Worm (Caenorhabditis elegans) whole organism, early embryonic: ENCODE data around the gene C01G6.4.

Source experiments
- F13C5.2 ChIP-seq: sonication (generic microtip); optimal IDR thresholded peaks from 2 replicates; lab custom pipeline; 2017; ENCODE audit warnings: mild to moderate bottlenecking, missing genetic modification characterization, inconsistent platforms, missing compliant biosample characterization
- aly-1 ChIP-seq: sonication (generic microtip); optimal IDR thresholded peaks from 2 replicates; lab custom pipeline; 2016; ENCODE audit warnings: missing genetic modification characterization, missing compliant biosample characterization
- ama-1 ChIP-seq: fragments of 150-350 bp; optimal IDR thresholded peaks from 2 replicates; lab custom pipeline; 2014
- ceh-13 ChIP-seq: fragments of 200-800 bp; sonication (Bioruptor generic); optimal IDR thresholded peaks from 2 replicates; lab custom pipeline; 2018; ENCODE audit warnings: mild to moderate bottlenecking, missing genetic modification characterization, missing compliant biosample characterization
- ceh-36 ChIP-seq: sonication (generic microtip); optimal IDR thresholded peaks from 2 replicates; lab custom pipeline; 2016; ENCODE audit warnings: missing genetic modification characterization, inconsistent platforms, missing compliant biosample characterization
- flt-1 ChIP-seq: fragments of 200-800 bp; sonication (Bioruptor generic); IDR thresholded peaks from 2 replicates; pipeline ENCODE4 v1.3.6; 2022; ENCODE audit warnings: missing genetic modification characterization, missing compliant biosample characterization
- hmbx-1 ChIP-seq: sonication (generic microtip); optimal IDR thresholded peaks from 2 replicates; lab custom pipeline; 2016; ENCODE audit warnings: mild to moderate bottlenecking, missing genetic modification characterization, missing compliant biosample characterization
- hmg-4 ChIP-seq: fragments of 200-800 bp; sonication (Bioruptor generic); optimal IDR thresholded peaks from 2 replicates; lab custom pipeline; 2018; ENCODE audit warnings: mild to moderate bottlenecking, missing genetic modification characterization, missing compliant biosample characterization
- hnd-1 ChIP-seq: sonication (generic microtip); optimal IDR thresholded peaks from 2 replicates; lab custom pipeline; 2016; ENCODE audit warnings: missing genetic modification characterization, missing compliant biosample characterization
- scrt-1 ChIP-seq: fragments of 200-800 bp; sonication (Bioruptor generic); IDR thresholded peaks from 2 replicates; pipeline ENCODE4 v1.3.6; 2022; ENCODE audit warnings: missing genetic modification characterization, missing compliant biosample characterization
- sea-1 ChIP-seq: fragments of 200-800 bp; sonication (Bioruptor generic); conservative IDR thresholded peaks from 2 replicates; pipeline ENCODE4 v1.3.6; 2022; ENCODE audit warnings: missing genetic modification characterization, missing compliant biosample characterization
- tbx-37 ChIP-seq: fragments of 200-800 bp; sonication (Bioruptor generic); conservative IDR thresholded peaks from 2 replicates; pipeline ENCODE4 v1.3.6; 2022; ENCODE audit warnings: missing genetic modification reagents, missing genetic modification characterization, missing compliant biosample characterization

- TF ChIP-seq ceh-36 (tag; lab: Kevin White, UChicago) (no peak), scrt-1 (GFP tag; lab: Robert Waterston, UW) (no peak), hnd-1 (tag; lab: Kevin White, UChicago) (no peak), ama-1 (no peak), F13C5.2 (no peak), ceh-13 (GFP tag; lab: Kevin White, UChicago) (no peak), flt-1 (GFP tag; lab: Robert Waterston, UW) (no peak), hmg-4 (GFP tag; lab: Kevin White, UChicago) (no peak), sea-1 (GFP tag; lab: Robert Waterston, UW) (no peak), tbx-37 (GFP tag; lab: Robert Waterston, UW) (no peak), aly-1 (tag; lab: Kevin White, UChicago) (no peak), hmbx-1 (tag; lab: Kevin White, UChicago) (no peak)
Measured at ce11 chrII:9306835-9307234, 34.0 kb upstream of the C01G6.4 start.
